Fruit fly (Drosophila melanogaster) whole organism, wandering third instar larva: Measurements from ENCODE around the gene Mob3.

ENCODE experiments used
- CrebA ChIP-seq: fragments of 200-800 bp; sonication (Bioruptor generic); optimal IDR thresholded peaks from 2 replicates; lab custom pipeline; 2016; ENCODE audit warnings: missing biosample characterization, mild to moderate bottlenecking, missing genetic modification characterization, borderline replicate concordance
- HLH106 ChIP-seq: fragments of 200-800 bp; optimal IDR thresholded peaks from 3 replicates; lab custom pipeline; 2019; ENCODE audit warnings: missing biosample characterization, mild to moderate bottlenecking, missing genetic modification characterization, moderate library complexity
- Myc ChIP-seq: fragments of >200 bp; optimal IDR thresholded peaks from 2 replicates; lab custom pipeline; 2017
- brk ChIP-seq: fragments of 200-800 bp; sonication (Bioruptor generic); optimal IDR thresholded peaks from 2 replicates; lab custom pipeline; 2016; ENCODE audit warnings: missing biosample characterization, mild to moderate bottlenecking, missing genetic modification characterization
- dsf ChIP-seq: sonication (Bioruptor generic); optimal IDR thresholded peaks from 2 replicates; lab custom pipeline; 2016; ENCODE audit warnings: missing biosample characterization, missing genetic modification characterization, borderline replicate concordance
- foxo ChIP-seq, 2 experiments: fragments of 200-800 bp; sonication (Bioruptor generic); optimal IDR thresholded peaks; 2 replicates in 1 of 2; 3 replicates in 1 of 2; lab custom pipeline; 2016 to 2017; ENCODE audit warnings: missing biosample characterization in 2 of 2, missing genetic modification characterization in 2 of 2
- jim ChIP-seq: fragments of 175-275, 200-325 bp; sonication (Bioruptor generic); optimal IDR thresholded peaks from 2 replicates; lab custom pipeline; 2016; ENCODE audit warnings: missing biosample characterization, mild to moderate bottlenecking, missing genetic modification characterization
- lola ChIP-seq: fragments of >200 bp; optimal IDR thresholded peaks from 2 replicates; lab custom pipeline; 2017; ENCODE audit warnings: missing biosample characterization, missing genetic modification characterization
- pan ChIP-seq: fragments of >200 bp; optimal IDR thresholded peaks from 2 replicates; lab custom pipeline; 2017
- psq ChIP-seq: fragments of 200-800 bp; sonication (Bioruptor generic); optimal IDR thresholded peaks from 3 replicates; lab custom pipeline; 2017; ENCODE audit warnings: missing biosample characterization, mild to moderate bottlenecking, missing genetic modification characterization, moderate library complexity
- sage ChIP-seq: fragments of 200-800 bp; sonication (Bioruptor generic); optimal IDR thresholded peaks from 2 replicates; lab custom pipeline; 2016; ENCODE audit warnings: missing biosample characterization, mild to moderate bottlenecking, missing genetic modification characterization
- usp ChIP-seq: fragments of >200 bp; optimal IDR thresholded peaks from 2 replicates; lab custom pipeline; 2017; ENCODE audit warnings: missing biosample characterization, missing genetic modification characterization

- no peak for TF ChIP-seq CrebA (GFP tag; lab: Kevin White, UChicago)
- no peak for TF ChIP-seq brk (GFP tag; lab: Kevin White, UChicago)
- no peak for TF ChIP-seq foxo (GFP tag; optimal IDR thresholded peaks at IDR 0.05; lab: Kevin White, UChicago)
- no peak for TF ChIP-seq sage (GFP tag; lab: Kevin White, UChicago)
- no peak for TF ChIP-seq usp (GFP tag; lab: Kevin White, UChicago)
- no peak for TF ChIP-seq dsf (GFP tag; lab: Kevin White, UChicago)
- no peak for TF ChIP-seq HLH106 (tag; lab: Kevin White, UChicago)
- TF ChIP-seq psq (GFP tag; lab: Kevin White, UChicago): no peak
- TF ChIP-seq Myc (lab: Kevin White, UChicago): no peak
- TF ChIP-seq pan (lab: Kevin White, UChicago): no peak
- TF ChIP-seq lola (GFP tag; lab: Kevin White, UChicago): no peak
- TF ChIP-seq jim (GFP tag; lab: Kevin White, UChicago): no peak
Observed at dm6 chr2L:10232827-10233226, 32.3 kb upstream of the Mob3 start.
